Worm (Caenorhabditis elegans) whole organism, young adult: ENCODE measurements around the gene cblc-1.

Source experiments
- ama-1 ChIP-seq, 3 experiments: fragments of 150-350 bp in 1 of 3; sonication (generic microtip) in 2 of 3; optimal IDR thresholded peaks; 2 replicates each; lab custom pipeline; 2014 to 2018; ENCODE audit warnings: missing biosample characterization in 2 of 3, missing genetic modification characterization in 2 of 3, missing genetic modification reagents in 2 of 3
- him-1 ChIP-seq: sonication (generic microtip); optimal IDR thresholded peaks from 2 replicates; lab custom pipeline; 2016; ENCODE audit warnings: missing genotype, missing genetic modification reagents, missing genetic modification characterization, missing compliant biosample characterization
- hmg-20 ChIP-seq: fragments of 200-800 bp; sonication (Bioruptor generic); IDR thresholded peaks from 2 replicates; pipeline ENCODE4 v1.3.6; 2022; ENCODE audit warnings: missing genetic modification reagents, missing genetic modification characterization, missing compliant biosample characterization
- pbrm-1 ChIP-seq: fragments of 200-800 bp; sonication (Bioruptor generic); IDR thresholded peaks from 2 replicates; pipeline ENCODE4 v1.3.6; 2022; ENCODE audit warnings: missing genetic modification reagents, missing genetic modification characterization, missing compliant biosample characterization
- sea-2 ChIP-seq: fragments of 200-800 bp; sonication (Bioruptor generic); IDR thresholded peaks from 2 replicates; pipeline ENCODE4 v1.3.6; 2022; ENCODE audit warnings: missing genetic modification characterization, missing compliant biosample characterization
- snpc-4 ChIP-seq, 5 experiments: fragments of 150-350 bp in 1 of 5; sonication (generic microtip) in 4 of 5; optimal IDR thresholded peaks; 2 replicates each; lab custom pipeline; 2014 to 2018; ENCODE audit warnings: missing genetic modification characterization in 5 of 5, missing biosample characterization in 3 of 5, antibody characterized with exemption in 2 of 5, mild to moderate bottlenecking in 2 of 5, missing compliant biosample characterization in 2 of 5, missing genotype in 2 of 5, moderate library complexity in 2 of 5, missing genetic modification reagents in 1 of 5
- zfh-2 ChIP-seq: fragments of 200-800 bp; sonication (Bioruptor generic); conservative IDR thresholded peaks from 2 replicates; pipeline ENCODE4 v1.3.6; 2022; ENCODE audit warnings: missing genetic modification reagents, missing genetic modification characterization, missing compliant biosample characterization
- ztf-6 ChIP-seq: fragments of 200-800 bp; sonication (Bioruptor generic); IDR thresholded peaks from 2 replicates; pipeline ENCODE4 v1.3.6; 2022; ENCODE audit warnings: missing genetic modification reagents, missing genetic modification characterization, missing compliant biosample characterization

ce11 chrII:4985961-4986503 is 45.1 kb upstream of the cblc-1 start:
- no peak for TF ChIP-seq pbrm-1 (GFP tag; lab: Robert Waterston, UW)
- TF ChIP-seq ama-1 (optimal IDR thresholded peaks at IDR 0.05; lab: Kevin White, UChicago), result no peak
- no peak for TF ChIP-seq ama-1 (GFP tag; optimal IDR thresholded peaks at IDR 0.05; lab: Kevin White, UChicago)
- TF ChIP-seq snpc-4 (GFP tag; optimal IDR thresholded peaks at IDR 0.05; lab: Kevin White, UChicago), result no peak
- no peak for TF ChIP-seq snpc-4 (tag; optimal IDR thresholded peaks at IDR 0.05; lab: Kevin White, UChicago)
- no peak for TF ChIP-seq ztf-6
- TF ChIP-seq zfh-2, result no peak
- no peak for TF ChIP-seq him-1 (tag; lab: Kevin White, UChicago)
- no peak for TF ChIP-seq hmg-20
- no peak for TF ChIP-seq sea-2
